Worm (Caenorhabditis elegans) whole organism, L3 larva: ENCODE data around the gene R13D11.10.

Experiments used
- ZK546.5 ChIP-seq: sonication (generic microtip); optimal IDR thresholded peaks from 2 replicates; lab custom pipeline; 2017; ENCODE audit warnings: missing biosample characterization, missing genetic modification characterization
- aly-2 ChIP-seq: fragments of 150-350 bp; optimal IDR thresholded peaks from 2 replicates; lab custom pipeline; 2014; ENCODE audit warnings: missing biosample characterization, missing genetic modification characterization
- ama-1 ChIP-seq: fragments of 150-350 bp; optimal IDR thresholded peaks from 2 replicates; lab custom pipeline; 2018
- ceh-82 ChIP-seq: fragments of 150-350 bp; optimal IDR thresholded peaks from 2 replicates; lab custom pipeline; 2014; ENCODE audit warnings: missing biosample characterization, missing genetic modification characterization
- ceh-9 ChIP-seq: sonication (generic microtip); optimal IDR thresholded peaks from 2 replicates; lab custom pipeline; 2018; ENCODE audit warnings: missing biosample characterization, missing genetic modification characterization
- daf-12 ChIP-seq: fragments of 150-350 bp; optimal IDR thresholded peaks from 2 replicates; lab custom pipeline; 2014; ENCODE audit warnings: missing biosample characterization, missing genetic modification reagents, missing genetic modification characterization
- egl-5 ChIP-seq: fragments of 150-350 bp; optimal IDR thresholded peaks from 2 replicates; lab custom pipeline; 2017; ENCODE audit warnings: missing biosample characterization, missing genetic modification reagents, missing genetic modification characterization, inconsistent platforms
- elt-3 ChIP-seq, 3 experiments: fragments of 150-350 bp in 1 of 3; sonication (generic microtip) in 2 of 3; optimal IDR thresholded peaks; 2 replicates in 2 of 3; 4 replicates in 1 of 3; lab custom pipeline; 2014 to 2017; ENCODE audit warnings: missing biosample characterization in 3 of 3, missing genetic modification characterization in 3 of 3
- fos-1 ChIP-seq: fragments of 150-350 bp; optimal IDR thresholded peaks from 2 replicates; lab custom pipeline; 2014; ENCODE audit warnings: missing biosample characterization, missing genetic modification characterization
- hmg-11 ChIP-seq: sonication (generic microtip); optimal IDR thresholded peaks from 2 replicates; lab custom pipeline; 2016; ENCODE audit warnings: missing genetic modification characterization, missing compliant biosample characterization
- jun-1 ChIP-seq: fragments of 150-350 bp; optimal IDR thresholded peaks from 2 replicates; lab custom pipeline; 2014; ENCODE audit warnings: missing biosample characterization, missing genetic modification reagents, missing genetic modification characterization
- lin-39 ChIP-seq: fragments of 150-350 bp; optimal IDR thresholded peaks from 2 replicates; lab custom pipeline; 2018; ENCODE audit warnings: missing biosample characterization, missing genetic modification reagents, missing genetic modification characterization
- lsy-12 ChIP-seq: sonication (generic microtip); optimal IDR thresholded peaks from 2 replicates; lab custom pipeline; 2016; ENCODE audit warnings: mild to moderate bottlenecking, missing genetic modification characterization, missing compliant biosample characterization
- mdl-1 ChIP-seq: fragments of 150-350 bp; optimal IDR thresholded peaks from 2 replicates; lab custom pipeline; 2014; ENCODE audit warnings: missing biosample characterization, missing genetic modification characterization
- nfya-1 ChIP-seq: sonication (generic microtip); optimal IDR thresholded peaks from 2 replicates; lab custom pipeline; 2017; ENCODE audit warnings: missing genetic modification characterization, mild to moderate bottlenecking, missing compliant biosample characterization, antibody characterized with exemption, moderate library complexity; ENCODE audit not compliant: insufficient read depth
- nhr-11 ChIP-seq: fragments of 150-350 bp; optimal IDR thresholded peaks from 2 replicates; lab custom pipeline; 2014; ENCODE audit warnings: missing biosample characterization, missing genetic modification characterization
- nhr-12 ChIP-seq: fragments of 150-350 bp; optimal IDR thresholded peaks from 2 replicates; lab custom pipeline; 2014; ENCODE audit warnings: missing biosample characterization, missing genetic modification characterization
- nhr-23 ChIP-seq: fragments of 150-350 bp; optimal IDR thresholded peaks from 2 replicates; lab custom pipeline; 2014; ENCODE audit warnings: missing biosample characterization, missing genetic modification reagents, missing genetic modification characterization
- nhr-237 ChIP-seq: fragments of 150-350 bp; optimal IDR thresholded peaks from 2 replicates; lab custom pipeline; 2014; ENCODE audit warnings: missing biosample characterization, missing genetic modification characterization
- nhr-25 ChIP-seq: sonication (generic microtip); optimal IDR thresholded peaks from 2 replicates; lab custom pipeline; 2017; ENCODE audit warnings: missing biosample characterization, missing genetic modification characterization
- nhr-28 ChIP-seq: fragments of 150-350 bp; optimal IDR thresholded peaks from 2 replicates; lab custom pipeline; 2014; ENCODE audit warnings: missing biosample characterization, missing genetic modification characterization
- nhr-43 ChIP-seq: sonication (generic microtip); optimal IDR thresholded peaks from 2 replicates; lab custom pipeline; 2016; ENCODE audit warnings: mild to moderate bottlenecking, missing genetic modification characterization, missing compliant biosample characterization; ENCODE audit not compliant: poor library complexity, severe bottlenecking
- nhr-67 ChIP-seq: fragments of 150-350 bp; optimal IDR thresholded peaks from 2 replicates; lab custom pipeline; 2014; ENCODE audit warnings: missing biosample characterization, missing genetic modification characterization
- nhr-76 ChIP-seq: fragments of 150-350 bp; sonication (generic microtip); optimal IDR thresholded peaks from 5 replicates; lab custom pipeline; 2014; ENCODE audit warnings: missing biosample characterization, missing genetic modification characterization
- nhr-77 ChIP-seq: fragments of 150-350 bp; optimal IDR thresholded peaks from 2 replicates; lab custom pipeline; 2014; ENCODE audit warnings: missing biosample characterization, missing genetic modification characterization
- pha-4 ChIP-seq: fragments of 150-350 bp; optimal IDR thresholded peaks from 2 replicates; lab custom pipeline; 2014; ENCODE audit warnings: missing biosample characterization, missing genetic modification reagents, missing genetic modification characterization
- pqm-1 ChIP-seq: fragments of 150-350 bp; optimal IDR thresholded peaks from 2 replicates; lab custom pipeline; 2017; ENCODE audit warnings: missing biosample characterization, missing genetic modification characterization, inconsistent platforms
- sea-2 ChIP-seq: fragments of 150-350 bp; sonication (generic microtip); optimal IDR thresholded peaks from 4 replicates; lab custom pipeline; 2014; ENCODE audit warnings: missing biosample characterization, missing genetic modification reagents, missing genetic modification characterization
- skn-1 ChIP-seq: fragments of 150-350 bp; optimal IDR thresholded peaks from 2 replicates; lab custom pipeline; 2014; ENCODE audit warnings: missing biosample characterization, missing genetic modification characterization
- snpc-4 ChIP-seq: fragments of 150-350 bp; optimal IDR thresholded peaks from 2 replicates; lab custom pipeline; 2014; ENCODE audit warnings: missing biosample characterization, missing genetic modification characterization
- tbx-2 ChIP-seq: sonication (generic microtip); optimal IDR thresholded peaks from 2 replicates; lab custom pipeline; 2016; ENCODE audit warnings: mild to moderate bottlenecking, missing genetic modification characterization, missing compliant biosample characterization
- unc-39 ChIP-seq: sonication (generic microtip); optimal IDR thresholded peaks from 4 replicates; lab custom pipeline; 2017; ENCODE audit warnings: missing biosample characterization, missing genetic modification characterization
- zag-1 ChIP-seq: fragments of 150-350 bp; optimal IDR thresholded peaks from 2 replicates; lab custom pipeline; 2014; ENCODE audit warnings: missing biosample characterization, missing genetic modification characterization
- ztf-11 ChIP-seq: fragments of 150-350 bp; optimal IDR thresholded peaks from 2 replicates; lab custom pipeline; 2014; ENCODE audit warnings: missing biosample characterization, missing genetic modification characterization

R13D11.10 gene

DNA sequence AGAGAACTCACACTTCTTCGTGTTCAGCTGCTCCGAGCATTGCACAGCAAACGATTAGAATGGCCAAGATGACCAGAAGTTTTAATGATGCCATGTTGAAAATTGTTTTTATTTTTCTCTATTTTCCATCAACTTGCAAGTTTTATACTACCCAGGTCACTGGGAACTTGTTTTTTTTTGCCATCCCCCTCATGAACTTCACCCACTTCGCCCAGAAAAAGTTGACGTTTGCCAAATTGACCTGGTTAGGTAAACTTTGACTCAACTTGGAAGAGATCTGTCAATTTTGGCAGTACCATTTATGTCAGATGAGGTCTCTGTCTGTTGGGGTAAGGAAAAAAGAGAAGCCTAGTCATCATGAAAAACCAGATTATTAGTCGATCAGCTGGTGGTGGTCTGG lies at the start of gene R13D11.10:
TSS of gene R13D11.10 (minus strand) at position 101 of the 400 bp plus-strand sequence.
- TF ChIP-seq nfya-1 (no peak), elt-3 (tag; optimal IDR thresholded peaks at IDR 0.05; lab: Kevin White, UChicago) (no peak), snpc-4 (tag; lab: Kevin White, UChicago) (no peak), ama-1 (lab: Kevin White, UChicago) (no peak), mdl-1 (tag; lab: Kevin White, UChicago) (no peak), lsy-12 (tag; lab: Kevin White, UChicago) (no peak), pqm-1 (no peak), lin-39 (no peak), nhr-43 (tag; lab: Kevin White, UChicago) (no peak), sea-2 (GFP tag; lab: Kevin White, UChicago) (no peak), ceh-82 (tag; lab: Kevin White, UChicago) (no peak), nhr-23 (no peak), ztf-11 (no peak), nhr-76 (tag; lab: Kevin White, UChicago) (no peak), ceh-9 (tag; lab: Kevin White, UChicago) (no peak), nhr-67 (tag; lab: Kevin White, UChicago) (no peak)

DNA sequence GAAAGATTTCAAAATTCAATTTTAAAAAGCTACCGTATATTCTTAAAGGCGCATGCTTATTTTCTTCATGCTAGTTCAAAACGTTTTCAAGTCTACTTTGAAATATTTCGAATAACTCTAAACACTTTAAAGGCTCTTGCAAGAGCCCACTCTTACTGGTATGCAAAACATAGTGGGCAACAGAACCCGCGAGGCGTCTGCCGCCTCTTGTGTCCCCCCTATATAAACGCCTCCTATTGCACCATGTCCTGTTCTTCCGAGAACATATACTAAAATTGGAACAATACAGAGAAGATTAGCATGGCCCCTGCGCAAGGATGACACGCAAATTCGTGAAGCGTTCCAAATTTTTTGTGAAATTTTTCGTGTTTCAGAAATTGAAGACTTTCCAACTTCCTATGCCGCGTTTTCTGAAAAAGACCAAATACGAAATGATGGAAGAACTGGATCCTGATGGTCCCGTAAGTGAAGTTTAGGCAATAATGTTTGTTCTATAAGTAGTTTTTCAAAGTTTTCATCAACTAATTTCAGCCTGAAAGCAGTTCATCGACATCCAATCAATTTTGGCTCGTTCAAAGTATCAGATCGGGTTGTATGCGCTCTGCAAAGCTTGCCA lies 45.9 kb upstream of the R13D11.10 start:
- no peak for TF ChIP-seq daf-12 (tag; lab: Kevin White, UChicago)
- no peak for TF ChIP-seq ceh-9 (tag; lab: Kevin White, UChicago)
- TF ChIP-seq lin-39 = no peak
- peak; percentile 84 for TF ChIP-seq snpc-4 (tag; lab: Kevin White, UChicago)

ce11 chrV:856549-856948 lies 43.5 kb upstream of the R13D11.10 start, which contains the start of gene K09C6.2:
Gene K09C6.2 (plus strand): TSS chrV:856849.
- TF ChIP-seq mdl-1 (tag; lab: Kevin White, UChicago) (no peak), pha-4 (tag; lab: Kevin White, UChicago) (no peak), jun-1 (tag; lab: Kevin White, UChicago) (no peak), daf-12 (tag; lab: Kevin White, UChicago) (no peak), hmg-11 (tag; lab: Kevin White, UChicago) (no peak), nfya-1 (no peak), unc-39 (tag; lab: Kevin White, UChicago) (no peak), skn-1 (no peak), zag-1 (tag; lab: Kevin White, UChicago) (no peak), nhr-43 (tag; lab: Kevin White, UChicago) (no peak), nhr-12 (tag; lab: Kevin White, UChicago) (no peak)

DNA sequence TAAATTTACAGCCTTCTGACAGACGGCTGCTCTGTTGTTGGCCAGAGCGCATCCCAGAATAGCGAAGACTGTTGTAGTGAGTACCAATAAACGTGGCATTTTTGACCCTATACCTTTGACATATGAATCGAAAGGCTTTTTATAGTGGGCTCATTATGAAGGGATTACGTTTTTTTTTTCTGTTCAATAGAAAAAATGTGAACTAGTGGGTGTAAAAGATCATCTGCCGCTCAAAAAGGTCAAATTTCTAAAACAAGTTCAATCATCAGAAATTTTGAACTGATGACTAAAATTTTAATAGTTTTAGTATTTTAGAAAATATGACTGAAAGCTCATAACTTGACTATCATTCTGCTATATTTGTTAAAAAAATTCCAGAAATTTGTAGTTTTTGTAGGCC lies 42.0 kb upstream of the R13D11.10 start, which contains the start of gene K09C6.9:
TSS of gene K09C6.9 (minus strand) at position 101 of the 400 bp plus-strand sequence.
- no peak for TF ChIP-seq mdl-1 (tag; lab: Kevin White, UChicago)
- TF ChIP-seq hmg-11 (tag; lab: Kevin White, UChicago) = no peak
- no peak for TF ChIP-seq fos-1
- TF ChIP-seq ZK546.5 (tag; lab: Kevin White, UChicago) = no peak
- TF ChIP-seq nhr-11 (tag; lab: Kevin White, UChicago) = no peak
- TF ChIP-seq tbx-2 (tag; lab: Kevin White, UChicago) = no peak
- no peak for TF ChIP-seq nhr-77 (tag; lab: Kevin White, UChicago)
- TF ChIP-seq nhr-237 = no peak

ce11 chrV:852184-852583 lies 39.2 kb upstream of the R13D11.10 start, which contains the start of gene K09C6.3:
Gene K09C6.3 (plus strand): TSS chrV:852484.
- no peak for TF ChIP-seq nhr-12 (tag; lab: Kevin White, UChicago)
- no peak for TF ChIP-seq sea-2 (GFP tag; lab: Kevin White, UChicago)
- TF ChIP-seq nhr-28 (tag; lab: Kevin White, UChicago) = no peak
- no peak for TF ChIP-seq nhr-25 (tag; lab: Kevin White, UChicago)
- TF ChIP-seq nhr-237 = no peak
- TF ChIP-seq nhr-76 (tag; lab: Kevin White, UChicago) = no peak
- TF ChIP-seq nhr-11 (tag; lab: Kevin White, UChicago) = no peak
- TF ChIP-seq ceh-82 (tag; lab: Kevin White, UChicago) = no peak
- no peak for TF ChIP-seq fos-1
- no peak for TF ChIP-seq snpc-4 (tag; lab: Kevin White, UChicago)
- no peak for TF ChIP-seq jun-1 (tag; lab: Kevin White, UChicago)
- TF ChIP-seq aly-2 (tag; lab: Kevin White, UChicago) = no peak
- no peak for TF ChIP-seq unc-39 (tag; lab: Kevin White, UChicago)
- no peak for TF ChIP-seq pqm-1
- no peak for TF ChIP-seq ztf-11
- TF ChIP-seq lin-39 = no peak
- no peak for TF ChIP-seq hmg-11 (tag; lab: Kevin White, UChicago)
- no peak for TF ChIP-seq egl-5 (tag; lab: Kevin White, UChicago)
